Worm (Caenorhabditis elegans) whole organism, mixed stage, embryonic: ENCODE results near the gene F08B4.8.

Experiments
- M03D4.4 ChIP-seq: sonication (generic microtip); optimal IDR thresholded peaks from 2 replicates; lab custom pipeline; 2017; ENCODE audit warnings: mild to moderate bottlenecking, missing genetic modification characterization, missing compliant biosample characterization
- bed-3 ChIP-seq: fragments of 200-800 bp; sonication (Bioruptor generic); optimal IDR thresholded peaks from 3 replicates; lab custom pipeline; 2018; ENCODE audit warnings: mild to moderate bottlenecking, missing genetic modification characterization, moderate library complexity, missing compliant biosample characterization
- blmp-1 ChIP-seq: fragments of 150-350 bp; optimal IDR thresholded peaks from 2 replicates; lab custom pipeline; 2014; ENCODE audit warnings: missing biosample characterization, missing genetic modification characterization
- ceh-39 ChIP-seq: fragments of 150-350 bp; optimal IDR thresholded peaks from 2 replicates; lab custom pipeline; 2014; ENCODE audit warnings: missing biosample characterization, missing genetic modification characterization
- ceh-43 ChIP-seq: fragments of 200-800 bp; sonication (Bioruptor generic); optimal IDR thresholded peaks from 2 replicates; lab custom pipeline; 2018; ENCODE audit warnings: mild to moderate bottlenecking, missing genetic modification characterization, moderate library complexity, missing compliant biosample characterization
- ceh-83 ChIP-seq: fragments of 200-800 bp; sonication (Bioruptor generic); optimal IDR thresholded peaks from 2 replicates; lab custom pipeline; 2018; ENCODE audit warnings: mild to moderate bottlenecking, missing genetic modification characterization, missing compliant biosample characterization
- ces-1 ChIP-seq: fragments of 150-350 bp; optimal IDR thresholded peaks from 2 replicates; lab custom pipeline; 2014; ENCODE audit warnings: missing biosample characterization, missing genetic modification reagents, missing genetic modification characterization
- cnd-1 ChIP-seq: fragments of 200-800 bp; sonication (Bioruptor generic); optimal IDR thresholded peaks from 2 replicates; lab custom pipeline; 2018; ENCODE audit warnings: mild to moderate bottlenecking, missing genetic modification characterization, missing compliant biosample characterization
- drap-1 ChIP-seq: fragments of 200-800 bp; sonication (Bioruptor generic); optimal IDR thresholded peaks from 3 replicates; lab custom pipeline; 2018; ENCODE audit warnings: mild to moderate bottlenecking, missing genetic modification characterization, missing compliant biosample characterization
- elt-1 ChIP-seq: sonication (generic microtip); optimal IDR thresholded peaks from 2 replicates; lab custom pipeline; 2017; ENCODE audit warnings: missing genetic modification characterization, mild to moderate bottlenecking, missing compliant biosample characterization, antibody characterized with exemption, moderate library complexity, borderline replicate concordance; ENCODE audit not compliant: insufficient read depth
- elt-3 ChIP-seq: fragments of 150-350 bp; optimal IDR thresholded peaks from 2 replicates; lab custom pipeline; 2014; ENCODE audit warnings: missing biosample characterization, missing genetic modification characterization
- flh-1 ChIP-seq: fragments of 200-800 bp; sonication (Bioruptor generic); optimal IDR thresholded peaks from 2 replicates; lab custom pipeline; 2018; ENCODE audit warnings: mild to moderate bottlenecking, missing genetic modification characterization, moderate library complexity, missing compliant biosample characterization
- ham-2 ChIP-seq: fragments of 200-800 bp; sonication (Bioruptor generic); optimal IDR thresholded peaks from 2 replicates; lab custom pipeline; 2018; ENCODE audit warnings: mild to moderate bottlenecking, missing genetic modification characterization, missing compliant biosample characterization
- hlh-1 ChIP-seq: fragments of 150-350 bp; optimal IDR thresholded peaks from 2 replicates; lab custom pipeline; 2014; ENCODE audit warnings: missing biosample characterization, missing genetic modification reagents, missing genetic modification characterization
- lin-13 ChIP-seq: fragments of 150-350 bp; optimal IDR thresholded peaks from 2 replicates; lab custom pipeline; 2014; ENCODE audit warnings: missing biosample characterization, missing genetic modification characterization
- lin-32 ChIP-seq: fragments of 200-800 bp; sonication (Bioruptor generic); optimal IDR thresholded peaks from 2 replicates; lab custom pipeline; 2018; ENCODE audit warnings: mild to moderate bottlenecking, missing genetic modification characterization, missing compliant biosample characterization
- lsy-2 ChIP-seq: fragments of 150-350 bp; optimal IDR thresholded peaks from 2 replicates; lab custom pipeline; 2014; ENCODE audit warnings: missing biosample characterization, missing genetic modification characterization
- mab-5 ChIP-seq: fragments of 150-350 bp; optimal IDR thresholded peaks from 2 replicates; lab custom pipeline; 2014; ENCODE audit warnings: missing biosample characterization, missing genetic modification characterization
- mep-1 ChIP-seq: fragments of 150-350 bp; optimal IDR thresholded peaks from 2 replicates; lab custom pipeline; 2017; ENCODE audit warnings: missing biosample characterization, missing genetic modification reagents, missing genetic modification characterization, inconsistent platforms
- mls-2 ChIP-seq: sonication (generic microtip); optimal IDR thresholded peaks from 2 replicates; lab custom pipeline; 2016; ENCODE audit warnings: mild to moderate bottlenecking, missing genetic modification characterization, moderate library complexity, missing compliant biosample characterization
- nhr-12 ChIP-seq: fragments of 150-350 bp; optimal IDR thresholded peaks from 2 replicates; lab custom pipeline; 2014; ENCODE audit warnings: missing biosample characterization, missing genetic modification characterization
- nhr-2 ChIP-seq: fragments of 150-350 bp; optimal IDR thresholded peaks from 2 replicates; lab custom pipeline; 2014; ENCODE audit warnings: missing biosample characterization, missing genetic modification characterization
- nhr-237 ChIP-seq: fragments of 150-350 bp; optimal IDR thresholded peaks from 2 replicates; lab custom pipeline; 2014; ENCODE audit warnings: missing biosample characterization, missing genetic modification characterization
- nhr-28 ChIP-seq: fragments of 150-350 bp; optimal IDR thresholded peaks from 2 replicates; lab custom pipeline; 2014; ENCODE audit warnings: missing biosample characterization, missing genetic modification characterization
- nhr-76 ChIP-seq: sonication (generic microtip); optimal IDR thresholded peaks from 2 replicates; lab custom pipeline; 2017; ENCODE audit warnings: missing biosample characterization, missing genetic modification characterization
- pha-4 ChIP-seq: fragments of 150-350 bp; optimal IDR thresholded peaks from 2 replicates; lab custom pipeline; 2018; ENCODE audit warnings: missing biosample characterization, missing genetic modification reagents, missing genetic modification characterization
- sem-2 ChIP-seq: fragments of 200-800 bp; sonication (Bioruptor generic); optimal IDR thresholded peaks from 2 replicates; lab custom pipeline; 2018; ENCODE audit warnings: mild to moderate bottlenecking, missing genetic modification characterization, missing compliant biosample characterization
- snpc-4 ChIP-seq: fragments of 150-350 bp; optimal IDR thresholded peaks from 2 replicates; lab custom pipeline; 2014; ENCODE audit warnings: missing biosample characterization, missing genetic modification characterization
- sptf-1 ChIP-seq: sonication (generic microtip); optimal IDR thresholded peaks from 2 replicates; lab custom pipeline; 2017; ENCODE audit warnings: mild to moderate bottlenecking, missing genetic modification characterization, moderate library complexity, missing compliant biosample characterization
- tbx-8 ChIP-seq: fragments of 200-800 bp; sonication (Bioruptor generic); optimal IDR thresholded peaks from 2 replicates; lab custom pipeline; 2018; ENCODE audit warnings: mild to moderate bottlenecking, missing genetic modification characterization, moderate library complexity, missing compliant biosample characterization
- unc-120 ChIP-seq: sonication (generic microtip); optimal IDR thresholded peaks from 2 replicates; lab custom pipeline; 2017; ENCODE audit warnings: missing genetic modification characterization, missing compliant biosample characterization; ENCODE audit not compliant: poor library complexity, severe bottlenecking
- unc-39 ChIP-seq: fragments of 150-350 bp; optimal IDR thresholded peaks from 2 replicates; lab custom pipeline; 2014; ENCODE audit warnings: missing biosample characterization, missing genetic modification characterization
- unc-62 ChIP-seq: fragments of 150-350 bp; optimal IDR thresholded peaks from 2 replicates; lab custom pipeline; 2014; ENCODE audit warnings: missing biosample characterization, missing genetic modification reagents, missing genetic modification characterization
- zip-8 ChIP-seq: fragments of 150-350 bp; optimal IDR thresholded peaks from 2 replicates; lab custom pipeline; 2014; ENCODE audit warnings: missing biosample characterization, missing genetic modification characterization
- ztf-11 ChIP-seq: fragments of 150-350 bp; optimal IDR thresholded peaks from 2 replicates; lab custom pipeline; 2014; ENCODE audit warnings: missing biosample characterization, missing genetic modification characterization

F08B4.8 gene

DNA sequence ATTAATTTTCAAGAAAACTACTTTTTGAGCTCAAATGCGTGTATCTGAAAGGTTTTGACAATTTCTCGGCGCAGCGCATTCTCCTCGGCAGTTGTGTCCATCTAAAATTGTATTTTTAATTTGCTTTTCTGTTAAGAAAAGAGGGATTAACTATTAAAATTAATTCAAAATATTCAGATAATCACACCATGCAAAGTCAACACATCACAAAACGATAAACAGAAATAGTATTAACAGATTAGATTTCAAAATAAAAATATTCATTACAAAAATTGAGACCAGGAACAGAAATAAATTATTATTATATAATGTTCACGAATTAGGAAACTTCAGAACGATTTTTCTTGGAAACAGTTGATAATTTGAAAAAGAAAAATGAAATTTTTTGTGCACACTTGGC is 9.1 kb downstream of the F08B4.8 start, which contains the start of gene pole-2:
pole-2 (minus strand) TSS at position 101 of the 400 bp plus-strand sequence.
- TF ChIP-seq ceh-43 (GFP tag; lab: Kevin White, UChicago) (no peak), nhr-28 (tag; lab: Kevin White, UChicago) (no peak), ztf-11 (tag; lab: Kevin White, UChicago) (no peak), ceh-83 (GFP tag; lab: Kevin White, UChicago) (no peak), bed-3 (GFP tag; lab: Kevin White, UChicago) (no peak), ceh-39 (tag; lab: Kevin White, UChicago) (no peak), nhr-76 (tag; lab: Kevin White, UChicago) (no peak), mab-5 (no peak), pha-4 (tag; lab: Kevin White, UChicago) (no peak), lin-32 (GFP tag; lab: Kevin White, UChicago) (no peak), zip-8 (tag; lab: Kevin White, UChicago) (no peak), unc-120 (no peak), M03D4.4 (no peak), mep-1 (tag; lab: Kevin White, UChicago) (no peak), tbx-8 (GFP tag; lab: Kevin White, UChicago) (no peak), ces-1 (GFP tag; lab: Kevin White, UChicago) (no peak), lin-13 (tag; lab: Kevin White, UChicago) (no peak), flh-1 (GFP tag; lab: Kevin White, UChicago) (no peak), elt-1 (no peak), blmp-1 (tag; lab: Kevin White, UChicago) (no peak)

DNA sequence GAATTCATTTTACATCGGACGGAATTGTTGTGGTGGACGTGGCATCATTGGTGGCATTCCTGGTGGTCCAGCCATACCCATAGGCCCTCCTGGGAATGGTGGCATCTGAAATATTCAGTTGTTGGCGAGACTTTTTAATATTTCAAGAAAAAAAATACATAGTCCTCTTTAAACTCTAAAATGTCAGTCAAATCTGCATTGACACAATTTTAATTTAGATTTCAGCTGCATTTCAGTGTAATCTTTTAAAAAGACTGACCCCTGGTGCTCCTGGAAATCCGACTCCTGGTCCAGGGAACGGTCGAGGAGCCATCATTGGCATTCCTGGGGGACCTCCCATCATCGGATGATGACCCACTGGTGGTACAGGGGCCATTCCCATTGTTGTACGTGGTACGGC is 9.6 kb downstream of the F08B4.8 start:
- no peak for TF ChIP-seq mep-1 (tag; lab: Kevin White, UChicago)
- TF ChIP-seq elt-1, result no peak
- TF ChIP-seq sem-2 (GFP tag; lab: Kevin White, UChicago), result no peak
- no peak for TF ChIP-seq elt-3 (tag; lab: Kevin White, UChicago)
- no peak for TF ChIP-seq nhr-76 (tag; lab: Kevin White, UChicago)
- TF ChIP-seq ceh-43 (GFP tag; lab: Kevin White, UChicago), result no peak
- TF ChIP-seq zip-8 (tag; lab: Kevin White, UChicago), result no peak
- no peak for TF ChIP-seq unc-39 (tag; lab: Kevin White, UChicago)
- TF ChIP-seq snpc-4 (tag; lab: Kevin White, UChicago), result no peak
- no peak for TF ChIP-seq nhr-28 (tag; lab: Kevin White, UChicago)
- no peak for TF ChIP-seq lin-32 (GFP tag; lab: Kevin White, UChicago)
- TF ChIP-seq mls-2 (tag; lab: Kevin White, UChicago), result no peak
- TF ChIP-seq unc-62 (GFP tag; lab: Kevin White, UChicago), result no peak
- no peak for TF ChIP-seq bed-3 (GFP tag; lab: Kevin White, UChicago)
- no peak for TF ChIP-seq tbx-8 (GFP tag; lab: Kevin White, UChicago)
- TF ChIP-seq blmp-1 (tag; lab: Kevin White, UChicago), result no peak
- TF ChIP-seq ztf-11 (tag; lab: Kevin White, UChicago), result no peak
- no peak for TF ChIP-seq cnd-1
- no peak for TF ChIP-seq mab-5

DNA sequence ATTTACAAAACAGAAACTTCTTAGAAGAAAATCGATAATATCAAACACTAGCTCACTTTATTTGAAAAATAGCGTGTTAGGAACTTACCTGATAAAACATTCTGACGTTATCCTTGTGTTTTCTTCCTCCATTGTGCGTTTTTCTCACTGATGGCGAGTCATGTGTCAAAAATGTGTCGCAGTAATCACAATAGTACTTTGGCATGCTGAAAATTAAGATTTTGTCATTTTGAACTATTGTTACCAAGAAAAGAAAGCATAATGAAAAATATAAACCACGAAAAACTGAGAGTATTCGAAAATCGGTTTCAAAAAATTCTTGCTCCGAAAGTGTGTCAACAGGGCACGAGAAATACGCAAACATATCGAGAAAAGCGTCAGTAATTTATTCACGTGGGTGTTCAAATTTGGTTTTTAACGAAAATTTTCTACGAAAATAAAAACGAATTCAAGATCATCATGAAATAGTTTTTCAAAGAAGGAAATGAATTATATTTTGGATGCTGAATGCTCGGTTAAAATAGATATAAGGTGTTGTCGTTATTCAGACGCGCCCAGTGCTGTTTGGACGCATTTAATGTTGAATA is 10.3 kb downstream of the F08B4.8 start, which contains the start of gene snrp-3:
snrp-3 (minus strand) TSS at position 206 of the 587 bp plus-strand sequence.
- TF ChIP-seq lsy-2 (tag; lab: Kevin White, UChicago), result peak; percentile 72
- no peak for TF ChIP-seq lin-32 (GFP tag; lab: Kevin White, UChicago)
- no peak for TF ChIP-seq flh-1 (GFP tag; lab: Kevin White, UChicago)
- TF ChIP-seq nhr-76 (tag; lab: Kevin White, UChicago), result no peak
- no peak for TF ChIP-seq bed-3 (GFP tag; lab: Kevin White, UChicago)
- TF ChIP-seq nhr-12 (tag; lab: Kevin White, UChicago), result no peak
- no peak for TF ChIP-seq elt-3 (tag; lab: Kevin White, UChicago)
- TF ChIP-seq cnd-1, result peak; percentile 58
- TF ChIP-seq sptf-1 (tag; lab: Kevin White, UChicago), result no peak
- TF ChIP-seq sem-2 (GFP tag; lab: Kevin White, UChicago), result no peak
- TF ChIP-seq lin-13 (tag; lab: Kevin White, UChicago), result peak; percentile 41
- no peak for TF ChIP-seq nhr-28 (tag; lab: Kevin White, UChicago)
- TF ChIP-seq hlh-1, result peak; percentile 38
- peak; percentile 11 for TF ChIP-seq unc-62 (GFP tag; lab: Kevin White, UChicago)
- TF ChIP-seq mab-5, result no peak
- no peak for TF ChIP-seq zip-8 (tag; lab: Kevin White, UChicago)
- no peak for TF ChIP-seq tbx-8 (GFP tag; lab: Kevin White, UChicago)
- TF ChIP-seq ces-1 (GFP tag; lab: Kevin White, UChicago), result peak; percentile 71
- TF ChIP-seq mls-2 (tag; lab: Kevin White, UChicago), result no peak
- TF ChIP-seq drap-1, result no peak
- no peak for TF ChIP-seq ham-2
- no peak for TF ChIP-seq elt-1
- TF ChIP-seq snpc-4 (tag; lab: Kevin White, UChicago), result no peak
- TF ChIP-seq ztf-11 (tag; lab: Kevin White, UChicago), result no peak
- TF ChIP-seq nhr-2 (tag; lab: Kevin White, UChicago), result no peak
- peak; percentile 79 for TF ChIP-seq mep-1 (tag; lab: Kevin White, UChicago)
- TF ChIP-seq ceh-39 (tag; lab: Kevin White, UChicago), result peak; percentile 54
- TF ChIP-seq M03D4.4, result no peak
- TF ChIP-seq ceh-83 (GFP tag; lab: Kevin White, UChicago), result no peak
- no peak for TF ChIP-seq blmp-1 (tag; lab: Kevin White, UChicago)
- TF ChIP-seq nhr-237 (tag; lab: Kevin White, UChicago), result peak; percentile 76
- no peak for TF ChIP-seq unc-39 (tag; lab: Kevin White, UChicago)
- peak; percentile 79 for TF ChIP-seq pha-4 (tag; lab: Kevin White, UChicago)
- peak; percentile 50 for TF ChIP-seq unc-120
- TF ChIP-seq ceh-43 (GFP tag; lab: Kevin White, UChicago), result no peak
